Fruit fly (Drosophila melanogaster): ENCODE results near the gene nol.

DNA sequence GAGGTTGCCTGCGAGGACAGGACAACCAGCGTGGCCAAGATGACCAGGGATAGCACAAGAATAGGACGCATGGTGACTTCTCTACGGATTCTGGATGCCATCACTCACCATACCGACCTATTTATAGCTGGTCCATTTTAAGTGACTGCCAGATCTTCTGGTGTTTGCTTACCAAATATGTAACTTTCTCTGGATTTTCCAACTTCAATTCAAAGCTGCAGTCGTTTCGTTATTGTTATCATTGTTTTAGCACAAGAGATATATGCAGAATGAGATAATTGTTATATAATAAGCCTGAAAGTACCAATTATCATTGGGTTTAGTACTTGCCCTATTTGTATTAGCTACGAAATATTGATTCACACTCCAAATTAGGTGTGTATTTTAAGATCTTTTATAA is 26.9 kb upstream of the nol start, which contains the start of gene CG32071:
- no peak for TF ChIP-seq Myc (optimal IDR thresholded peaks at IDR 0.05)
- TF ChIP-seq psq (optimal IDR thresholded peaks at IDR 0.05) = no peak
- TF ChIP-seq h (optimal IDR thresholded peaks at IDR 0.05) = no peak
- TF ChIP-seq insv (optimal IDR thresholded peaks at IDR 0.05) = no peak
- no peak for TF ChIP-seq Sin3A (optimal IDR thresholded peaks at IDR 0.05)
- no peak for TF ChIP-seq ttk (optimal IDR thresholded peaks at IDR 0.05)

Measured in Kc167 (cell line).